Worm (Caenorhabditis elegans): ENCODE data around the gene B0416.10.

ce11 chrX:9297834-9298233, 23.4 kb upstream of the B0416.10 start, which contains the start of gene B0416.7:
- TF ChIP-seq ceh-13 (GFP tag; optimal IDR thresholded peaks at IDR 0.05) (no peak), ama-1 (optimal IDR thresholded peaks at IDR 0.05) (no peak), ceh-36 (tag; optimal IDR thresholded peaks at IDR 0.05) (no peak), aly-1 (tag; optimal IDR thresholded peaks at IDR 0.05) (no peak), pes-1 (GFP tag; IDR thresholded peaks at IDR 0.05) (no peak), F13C5.2 (tag; optimal IDR thresholded peaks at IDR 0.05) (no peak), tra-4 (tag; optimal IDR thresholded peaks at IDR 0.05) (no peak)
